Worm (Caenorhabditis elegans) whole organism, early embryonic: ENCODE data around the gene lron-1.

ENCODE experiments used
- ama-1 ChIP-seq: fragments of 150-350 bp; optimal IDR thresholded peaks from 2 replicates; lab custom pipeline; 2014
- ceh-13 ChIP-seq: fragments of 200-800 bp; sonication (Bioruptor generic); optimal IDR thresholded peaks from 2 replicates; lab custom pipeline; 2018; ENCODE audit warnings: mild to moderate bottlenecking, missing genetic modification characterization, missing compliant biosample characterization
- ceh-36 ChIP-seq: sonication (generic microtip); optimal IDR thresholded peaks from 2 replicates; lab custom pipeline; 2016; ENCODE audit warnings: missing genetic modification characterization, inconsistent platforms, missing compliant biosample characterization
- flt-1 ChIP-seq: fragments of 200-800 bp; sonication (Bioruptor generic); IDR thresholded peaks from 2 replicates; pipeline ENCODE4 v1.3.6; 2022; ENCODE audit warnings: missing genetic modification characterization, missing compliant biosample characterization
- hmg-4 ChIP-seq: fragments of 200-800 bp; sonication (Bioruptor generic); optimal IDR thresholded peaks from 2 replicates; lab custom pipeline; 2018; ENCODE audit warnings: mild to moderate bottlenecking, missing genetic modification characterization, missing compliant biosample characterization

- TF ChIP-seq ama-1 (lab: Kevin White, UChicago) (no peak), ceh-36 (no peak), ceh-13 (GFP tag; lab: Kevin White, UChicago) (no peak), hmg-4 (GFP tag; lab: Kevin White, UChicago) (no peak), flt-1 (no peak)
Measured at ce11 chrX:14562286-14563086, 10.0 kb upstream of the lron-1 start.
